Worm (Caenorhabditis elegans) whole organism, L3 larva: ENCODE results near the gene Y82E9BL.12.

Experiments used
- ZK546.5 ChIP-seq: sonication (generic microtip); optimal IDR thresholded peaks from 2 replicates; lab custom pipeline; 2017; ENCODE audit warnings: missing biosample characterization, missing genetic modification characterization
- ama-1 ChIP-seq: fragments of 150-350 bp; optimal IDR thresholded peaks from 2 replicates; lab custom pipeline; 2018
- elt-2 ChIP-seq: sonication (generic microtip); optimal IDR thresholded peaks from 2 replicates; lab custom pipeline; 2016; ENCODE audit warnings: missing genetic modification reagents, mild to moderate bottlenecking, missing genetic modification characterization, missing compliant biosample characterization
- nhr-23 ChIP-seq: fragments of 150-350 bp; optimal IDR thresholded peaks from 2 replicates; lab custom pipeline; 2014; ENCODE audit warnings: missing biosample characterization, missing genetic modification reagents, missing genetic modification characterization
- nhr-237 ChIP-seq: fragments of 150-350 bp; optimal IDR thresholded peaks from 2 replicates; lab custom pipeline; 2014; ENCODE audit warnings: missing biosample characterization, missing genetic modification characterization
- pqm-1 ChIP-seq: fragments of 150-350 bp; optimal IDR thresholded peaks from 2 replicates; lab custom pipeline; 2017; ENCODE audit warnings: missing biosample characterization, missing genetic modification characterization, inconsistent platforms

DNA sequence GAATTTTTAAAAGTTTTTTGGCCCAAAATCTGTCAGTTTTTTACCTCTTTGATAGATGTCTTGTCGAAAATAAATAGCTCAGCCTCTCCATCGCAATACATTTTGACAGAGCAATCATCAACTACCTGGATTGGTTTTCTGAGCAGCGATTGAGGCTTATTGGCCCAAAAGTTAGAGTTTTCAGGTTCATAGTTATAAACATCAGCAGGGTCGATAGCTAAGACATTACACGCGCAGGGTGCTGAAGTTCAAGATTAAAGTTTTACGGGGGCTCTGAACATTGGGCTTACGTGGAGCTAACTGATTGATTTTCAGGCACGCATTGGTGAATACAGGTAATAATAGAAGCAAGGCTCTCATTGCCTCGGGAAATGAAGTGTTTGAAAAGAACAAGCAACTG is 50.7 kb downstream of the Y82E9BL.12 start, which contains the start of gene Y82E9BR.9:
- TF ChIP-seq nhr-237 (tag; lab: Kevin White, UChicago) (no peak), nhr-23 (tag; lab: Kevin White, UChicago) (no peak), ama-1 (no peak), pqm-1 (tag; lab: Kevin White, UChicago) (no peak), ZK546.5 (tag; lab: Kevin White, UChicago) (no peak), elt-2 (tag; lab: Kevin White, UChicago) (no peak)
